Worm (Caenorhabditis elegans): Measurements from ENCODE around the gene srh-298.

- TF ChIP-seq rcor-1 (GFP tag; IDR thresholded peaks at IDR 0.05) (no peak), rec-8 (tag; optimal IDR thresholded peaks at IDR 0.05) (no peak), ama-1 (optimal IDR thresholded peaks at IDR 0.05) (no peak), ama-1 (GFP tag; optimal IDR thresholded peaks at IDR 0.05) (peak in 1 of 2 experiments; percentile 40), ceh-100 (GFP tag; IDR thresholded peaks at IDR 0.05) (no peak), zfh-2 (GFP tag; conservative IDR thresholded peaks at IDR 0.05) (no peak), pha-4 (tag; optimal IDR thresholded peaks at IDR 0.05) (no peak), sea-2 (GFP tag; IDR thresholded peaks at IDR 0.05) (no peak), hlh-26 (GFP tag; conservative IDR thresholded peaks at IDR 0.05) (no peak), nfya-1 (tag; optimal IDR thresholded peaks at IDR 0.05; ENCODE audit: borderline replicate concordance, insufficient read depth) (no peak), chd-7 (tag; optimal IDR thresholded peaks at IDR 0.05) (no peak), akir-1 (GFP tag; optimal IDR thresholded peaks at IDR 0.05) (no peak)
Measured at ce11 chrV:17845370-17845967, 26.8 kb downstream of the srh-298 start.
